Worm (Caenorhabditis elegans) whole organism, young adult: ENCODE measurements around the gene C38H2.3.

Experiments
- B0019.2 ChIP-seq: fragments of 200-800 bp; sonication (Bioruptor generic); conservative IDR thresholded peaks from 2 replicates; pipeline ENCODE4 v1.3.6; 2022; ENCODE audit warnings: missing genetic modification reagents, missing genetic modification characterization, missing compliant biosample characterization
- C17E4.6 ChIP-seq: fragments of 200-800 bp; sonication (Bioruptor generic); IDR thresholded peaks from 2 replicates; pipeline ENCODE4 v1.3.6; 2022; ENCODE audit warnings: missing genetic modification reagents, missing genetic modification characterization, missing compliant biosample characterization
- F33H1.4 ChIP-seq: fragments of 200-800 bp; sonication (Bioruptor generic); IDR thresholded peaks from 2 replicates; pipeline ENCODE4 v1.3.6; 2022; ENCODE audit warnings: missing genetic modification reagents, missing genetic modification characterization, missing compliant biosample characterization
- F37B4.10 ChIP-seq: fragments of 200-800 bp; sonication (Bioruptor generic); IDR thresholded peaks from 2 replicates; pipeline ENCODE4 v1.3.6; 2022; ENCODE audit warnings: missing genetic modification characterization, missing compliant biosample characterization
- F49E8.2 ChIP-seq: sonication (generic microtip); optimal IDR thresholded peaks from 3 replicates; lab custom pipeline; 2017; ENCODE audit warnings: missing genetic modification characterization, mild to moderate bottlenecking, missing compliant biosample characterization, antibody characterized with exemption, moderate library complexity; ENCODE audit not compliant: insufficient read depth
- F52B5.7 ChIP-seq: sonication (generic microtip); optimal IDR thresholded peaks from 2 replicates; lab custom pipeline; 2016; ENCODE audit warnings: mild to moderate bottlenecking, missing genetic modification characterization, missing compliant biosample characterization
- F55B11.4 ChIP-seq: sonication (generic microtip); optimal IDR thresholded peaks from 2 replicates; lab custom pipeline; 2016; ENCODE audit warnings: missing compliant biosample characterization, missing genetic modification characterization, borderline replicate concordance; ENCODE audit not compliant: insufficient read depth
- T07F8.4 ChIP-seq: sonication (generic microtip); optimal IDR thresholded peaks from 2 replicates; lab custom pipeline; 2016; ENCODE audit warnings: mild to moderate bottlenecking, missing genetic modification characterization, moderate library complexity, missing compliant biosample characterization
- Y53G8AR.9 ChIP-seq: fragments of 200-800 bp; sonication (Bioruptor generic); conservative IDR thresholded peaks from 2 replicates; pipeline ENCODE4 v1.3.6; 2022; ENCODE audit warnings: missing genetic modification reagents, missing genetic modification characterization, missing compliant biosample characterization
- Y79H2A.3 ChIP-seq: fragments of 200-800 bp; sonication (Bioruptor generic); conservative IDR thresholded peaks from 2 replicates; pipeline ENCODE4 v1.3.6; 2022; ENCODE audit warnings: missing genetic modification reagents, missing genetic modification characterization, missing compliant biosample characterization
- Y95B8A.8 ChIP-seq: fragments of 200-800 bp; sonication (Bioruptor generic); IDR thresholded peaks from 2 replicates; pipeline ENCODE4 v1.3.6; 2022; ENCODE audit warnings: missing genetic modification reagents, missing genetic modification characterization, missing compliant biosample characterization
- aptf-2 ChIP-seq: fragments of 200-800 bp; sonication (Bioruptor generic); conservative IDR thresholded peaks from 2 replicates; pipeline ENCODE4 v1.3.6; 2022; ENCODE audit warnings: missing genetic modification reagents, missing genetic modification characterization, missing compliant biosample characterization
- aptf-3 ChIP-seq: fragments of 200-800 bp; sonication (Bioruptor generic); IDR thresholded peaks from 2 replicates; pipeline ENCODE4 v1.3.6; 2022; ENCODE audit warnings: missing genetic modification characterization, missing compliant biosample characterization
- ccch-3 ChIP-seq: fragments of 200-800 bp; sonication (Bioruptor generic); optimal IDR thresholded peaks from 2 replicates; lab custom pipeline; 2018; ENCODE audit warnings: mild to moderate bottlenecking, missing genetic modification characterization, missing compliant biosample characterization
- cebp-2 ChIP-seq: fragments of 200-800 bp; sonication (Bioruptor generic); IDR thresholded peaks from 2 replicates; pipeline ENCODE4 v1.3.6; 2022; ENCODE audit warnings: missing genetic modification characterization, missing compliant biosample characterization
- ceh-58 ChIP-seq: fragments of 200-800 bp; sonication (Bioruptor generic); IDR thresholded peaks from 2 replicates; pipeline ENCODE4 v1.3.6; 2022; ENCODE audit warnings: missing genetic modification characterization, missing compliant biosample characterization
- ceh-91 ChIP-seq: fragments of 200-800 bp; sonication (Bioruptor generic); IDR thresholded peaks from 2 replicates; pipeline ENCODE4 v1.3.6; 2022; ENCODE audit warnings: missing genetic modification reagents, missing genetic modification characterization, missing compliant biosample characterization
- die-1 ChIP-seq: sonication (generic microtip); optimal IDR thresholded peaks from 2 replicates; lab custom pipeline; 2016; ENCODE audit warnings: missing genotype, mild to moderate bottlenecking, missing genetic modification characterization, missing compliant biosample characterization
- dpff-1 ChIP-seq: sonication (generic microtip); optimal IDR thresholded peaks from 2 replicates; lab custom pipeline; 2017; ENCODE audit warnings: mild to moderate bottlenecking, missing genetic modification characterization, missing compliant biosample characterization
- egl-44 ChIP-seq: fragments of 200-800 bp; sonication (Bioruptor generic); IDR thresholded peaks from 2 replicates; pipeline ENCODE4 v1.3.6; 2022; ENCODE audit warnings: missing genetic modification reagents, missing genetic modification characterization, missing compliant biosample characterization
- egrh-3 ChIP-seq: fragments of 200-800 bp; sonication (Bioruptor generic); IDR thresholded peaks from 2 replicates; pipeline ENCODE4 v1.3.6; 2022; ENCODE audit warnings: missing genetic modification reagents, missing genetic modification characterization, missing compliant biosample characterization
- ekl-4 ChIP-seq: fragments of 200-800 bp; sonication (Bioruptor generic); IDR thresholded peaks from 2 replicates; pipeline ENCODE4 v1.3.6; 2022; ENCODE audit warnings: missing genetic modification reagents, missing genetic modification characterization, missing compliant biosample characterization
- fkh-3 ChIP-seq: sonication (generic microtip); optimal IDR thresholded peaks from 2 replicates; lab custom pipeline; 2016; ENCODE audit warnings: mild to moderate bottlenecking, missing genetic modification characterization, missing compliant biosample characterization
- hlh-26 ChIP-seq: fragments of 200-800 bp; sonication (Bioruptor generic); conservative IDR thresholded peaks from 2 replicates; pipeline ENCODE4 v1.3.6; 2022; ENCODE audit warnings: missing genetic modification reagents, missing genetic modification characterization, missing compliant biosample characterization
- hmg-20 ChIP-seq: fragments of 200-800 bp; sonication (Bioruptor generic); IDR thresholded peaks from 2 replicates; pipeline ENCODE4 v1.3.6; 2022; ENCODE audit warnings: missing genetic modification reagents, missing genetic modification characterization, missing compliant biosample characterization
- let-526 ChIP-seq: fragments of 200-800 bp; sonication (Bioruptor generic); IDR thresholded peaks from 2 replicates; pipeline ENCODE4 v1.3.6; 2022; ENCODE audit warnings: missing genetic modification reagents, missing genetic modification characterization, missing compliant biosample characterization
- lin-26 ChIP-seq: fragments of 200-800 bp; sonication (Bioruptor generic); IDR thresholded peaks from 2 replicates; pipeline ENCODE4 v1.3.6; 2022; ENCODE audit warnings: missing genetic modification reagents, missing genetic modification characterization, missing compliant biosample characterization
- lin-35 ChIP-seq, 3 experiments: fragments of 150-350 bp in 2 of 3; sonication (generic microtip) in 1 of 3; optimal IDR thresholded peaks; 2 replicates each; lab custom pipeline; 2014 to 2018; ENCODE audit warnings: missing biosample characterization in 3 of 3, missing genetic modification characterization in 3 of 3, missing genetic modification reagents in 3 of 3
- lir-1 ChIP-seq: fragments of 200-800 bp; sonication (Bioruptor generic); conservative IDR thresholded peaks from 2 replicates; pipeline ENCODE4 v1.3.6; 2022; ENCODE audit warnings: missing genetic modification reagents, missing genetic modification characterization, missing compliant biosample characterization
- lsl-1 ChIP-seq: fragments of 200-800 bp; sonication (Bioruptor generic); optimal IDR thresholded peaks from 2 replicates; lab custom pipeline; 2018; ENCODE audit warnings: mild to moderate bottlenecking, missing genetic modification characterization, moderate library complexity, missing compliant biosample characterization
- madf-3 ChIP-seq: fragments of 200-800 bp; sonication (Bioruptor generic); IDR thresholded peaks from 2 replicates; pipeline ENCODE4 v1.3.6; 2022; ENCODE audit warnings: missing genetic modification reagents, missing genetic modification characterization, missing compliant biosample characterization
- mcd-1 ChIP-seq: fragments of 200-800 bp; sonication (Bioruptor generic); IDR thresholded peaks from 2 replicates; pipeline ENCODE4 v1.3.6; 2022; ENCODE audit warnings: missing genetic modification reagents, missing genetic modification characterization, missing compliant biosample characterization
- mel-28 ChIP-seq: sonication (generic microtip); optimal IDR thresholded peaks from 2 replicates; lab custom pipeline; 2016; ENCODE audit warnings: borderline replicate concordance, mild to moderate bottlenecking, missing genetic modification characterization, missing compliant biosample characterization
- nfya-1 ChIP-seq: sonication (generic microtip); optimal IDR thresholded peaks from 2 replicates; lab custom pipeline; 2017; ENCODE audit warnings: antibody characterized with exemption, missing compliant biosample characterization, missing genetic modification characterization, borderline replicate concordance; ENCODE audit not compliant: insufficient read depth
- nhr-90 ChIP-seq: sonication (generic microtip); optimal IDR thresholded peaks from 2 replicates; lab custom pipeline; 2016; ENCODE audit warnings: missing genotype, mild to moderate bottlenecking, missing genetic modification characterization, missing compliant biosample characterization
- pbrm-1 ChIP-seq: fragments of 200-800 bp; sonication (Bioruptor generic); IDR thresholded peaks from 2 replicates; pipeline ENCODE4 v1.3.6; 2022; ENCODE audit warnings: missing genetic modification reagents, missing genetic modification characterization, missing compliant biosample characterization
- pha-4 ChIP-seq: fragments of 150-350 bp; sonication (generic microtip); optimal IDR thresholded peaks from 2 replicates; lab custom pipeline; 2014; ENCODE audit warnings: missing biosample characterization, missing genetic modification reagents, missing genetic modification characterization
- rcor-1 ChIP-seq: fragments of 200-800 bp; sonication (Bioruptor generic); IDR thresholded peaks from 2 replicates; pipeline ENCODE4 v1.3.6; 2022; ENCODE audit warnings: missing genetic modification reagents, missing genetic modification characterization, missing compliant biosample characterization
- sea-2 ChIP-seq: fragments of 200-800 bp; sonication (Bioruptor generic); IDR thresholded peaks from 2 replicates; pipeline ENCODE4 v1.3.6; 2022; ENCODE audit warnings: missing genetic modification characterization, missing compliant biosample characterization
- snpc-1.1 ChIP-seq: sonication (generic microtip); optimal IDR thresholded peaks from 2 replicates; lab custom pipeline; 2017; ENCODE audit warnings: missing genetic modification characterization, mild to moderate bottlenecking, missing compliant biosample characterization, antibody characterized with exemption, moderate library complexity, missing genotype, missing genetic modification reagents; ENCODE audit not compliant: insufficient read depth
- snpc-3.4 ChIP-seq: sonication (generic microtip); optimal IDR thresholded peaks from 2 replicates; lab custom pipeline; 2017; ENCODE audit warnings: missing genetic modification characterization, mild to moderate bottlenecking, missing compliant biosample characterization, antibody characterized with exemption, moderate library complexity, missing genotype, missing genetic modification reagents
- somi-1 ChIP-seq: fragments of 200-800 bp; sonication (Bioruptor generic); optimal IDR thresholded peaks from 2 replicates; lab custom pipeline; 2018; ENCODE audit warnings: mild to moderate bottlenecking, missing genetic modification characterization, missing compliant biosample characterization
- sptf-2 ChIP-seq: fragments of 200-800 bp; sonication (Bioruptor generic); optimal IDR thresholded peaks from 2 replicates; lab custom pipeline; 2018; ENCODE audit warnings: mild to moderate bottlenecking, missing genetic modification characterization, missing compliant biosample characterization
- tlf-1 ChIP-seq: fragments of 200-800 bp; sonication (Bioruptor generic); optimal IDR thresholded peaks from 2 replicates; lab custom pipeline; 2018; ENCODE audit warnings: mild to moderate bottlenecking, missing genetic modification characterization, missing compliant biosample characterization
- unc-130 ChIP-seq: sonication (generic microtip); optimal IDR thresholded peaks from 2 replicates; lab custom pipeline; 2016; ENCODE audit warnings: missing genetic modification reagents, missing genetic modification characterization, missing compliant biosample characterization
- xnd-1 ChIP-seq: sonication (generic microtip); optimal IDR thresholded peaks from 2 replicates; lab custom pipeline; 2016; ENCODE audit warnings: missing genotype, missing genetic modification reagents, missing genetic modification characterization, missing compliant biosample characterization
- zfh-2 ChIP-seq: fragments of 200-800 bp; sonication (Bioruptor generic); conservative IDR thresholded peaks from 2 replicates; pipeline ENCODE4 v1.3.6; 2022; ENCODE audit warnings: missing genetic modification reagents, missing genetic modification characterization, missing compliant biosample characterization
- ztf-3 ChIP-seq: fragments of 200-800 bp; sonication (Bioruptor generic); optimal IDR thresholded peaks from 2 replicates; lab custom pipeline; 2018; ENCODE audit warnings: mild to moderate bottlenecking, missing genetic modification characterization, missing compliant biosample characterization

The C38H2.3 gene

ce11 chrIII:10407198-10407663, 20.9 kb upstream of the C38H2.3 start, which contains the start of gene hat-1 (continued):
- peak; percentile 96 for TF ChIP-seq tlf-1 (GFP tag; lab: Kevin White, UChicago)
- peak; percentile 97 for TF ChIP-seq mcd-1 (GFP tag; lab: Robert Waterston, UW)
- TF ChIP-seq egl-44 (GFP tag; lab: Robert Waterston, UW): peak; percentile 53; the same call in 1 of the 2 replicates
- TF ChIP-seq lsl-1: peak; percentile 90
- no peak for TF ChIP-seq F52B5.7
- TF ChIP-seq sptf-2 (GFP tag; lab: Kevin White, UChicago): no peak
- no peak for TF ChIP-seq F55B11.4 (tag; lab: Kevin White, UChicago)
- peak; percentile 76 for TF ChIP-seq pha-4
- no peak for TF ChIP-seq dpff-1
- TF ChIP-seq lin-35 (GFP tag; optimal IDR thresholded peaks at IDR 0.05; lab: Kevin White, UChicago): peak; percentile 4 to 92 (median 49)
- no peak for TF ChIP-seq Y79H2A.3 (GFP tag; lab: Robert Waterston, UW)
- no peak for TF ChIP-seq ceh-58 (GFP tag; lab: Robert Waterston, UW)
- no peak for TF ChIP-seq ccch-3 (GFP tag; lab: Kevin White, UChicago)
- peak; percentile 77 for TF ChIP-seq unc-130 (GFP tag; lab: Kevin White, UChicago)
- no peak for TF ChIP-seq die-1
- no peak for TF ChIP-seq aptf-3
- TF ChIP-seq ceh-91 (GFP tag; lab: Robert Waterston, UW): peak; percentile 93
- peak; percentile 93 for TF ChIP-seq madf-3 (GFP tag; lab: Robert Waterston, UW)
- TF ChIP-seq mel-28: peak; percentile 49
- TF ChIP-seq Y53G8AR.9 (GFP tag; lab: Robert Waterston, UW): peak; percentile 96
- TF ChIP-seq hmg-20 (GFP tag; lab: Robert Waterston, UW): 0 out of 2 replicates have a peak, but pooled peaks have one; percentile 50
- peak; percentile 95 for TF ChIP-seq rcor-1
- TF ChIP-seq egrh-3 (GFP tag; lab: Robert Waterston, UW): peak; percentile 54; the same call in 1 of the 2 replicates
- TF ChIP-seq fkh-3 (tag; lab: Kevin White, UChicago): no peak
- peak; percentile 98 for TF ChIP-seq zfh-2 (GFP tag; lab: Robert Waterston, UW)
- TF ChIP-seq snpc-1.1: peak; percentile 49
- no peak for TF ChIP-seq nfya-1 (tag; lab: Kevin White, UChicago)
- peak; percentile 100 for TF ChIP-seq F33H1.4
- TF ChIP-seq F49E8.2: peak; percentile 79
- TF ChIP-seq Y95B8A.8 (GFP tag; lab: Robert Waterston, UW): peak; percentile 92
- TF ChIP-seq aptf-2: peak; percentile 54
- peak; percentile 97 for TF ChIP-seq B0019.2 (GFP tag; lab: Robert Waterston, UW)
- peak; percentile 97 for TF ChIP-seq ekl-4
- TF ChIP-seq nhr-90 (tag; lab: Kevin White, UChicago): no peak
- TF ChIP-seq C17E4.6 (GFP tag; lab: Robert Waterston, UW): peak; percentile 91
- peak; percentile 71; the same call in 1 of the 2 replicates for TF ChIP-seq sea-2 (GFP tag; lab: Robert Waterston, UW)
- TF ChIP-seq F37B4.10 (GFP tag; lab: Robert Waterston, UW): no peak
- peak; percentile 91 for TF ChIP-seq somi-1 (GFP tag; lab: Kevin White, UChicago)
- TF ChIP-seq pbrm-1 (GFP tag; lab: Robert Waterston, UW): peak; percentile 97
- no peak for TF ChIP-seq T07F8.4 (tag; lab: Kevin White, UChicago)
- no peak for TF ChIP-seq hlh-26 (GFP tag; lab: Robert Waterston, UW)
- TF ChIP-seq snpc-3.4 (tag; lab: Kevin White, UChicago): peak; percentile 78
- 0 out of 2 replicates have a peak, but pooled peaks have one; percentile 65 for TF ChIP-seq let-526 (GFP tag; lab: Robert Waterston, UW)
- peak; percentile 82 for TF ChIP-seq xnd-1
- TF ChIP-seq lin-26: 0 out of 2 replicates have a peak, but pooled peaks have one; percentile 43
- no peak for TF ChIP-seq cebp-2
- peak; percentile 89 for TF ChIP-seq lir-1 (GFP tag; lab: Robert Waterston, UW)
- TF ChIP-seq ztf-3 (GFP tag; lab: Kevin White, UChicago): peak; percentile 44
